Worm (Caenorhabditis elegans): Measurements from ENCODE around the gene gei-8.

gei-8 gene

ce11 chrIII:8126978-8127377, 5.9 kb upstream of the gei-8 start:
- TF ChIP-seq T22C8.4 (GFP tag; IDR thresholded peaks at IDR 0.05), result no peak
- no peak for TF ChIP-seq ztf-23 (GFP tag; IDR thresholded peaks at IDR 0.05)
- TF ChIP-seq klf-2 (GFP tag; conservative IDR thresholded peaks at IDR 0.05), result 0 out of 2 replicates have a peak, but pooled peaks have one; percentile 11

ce11 chrIII:8125234-8125633, 4.2 kb upstream of the gei-8 start:
- no peak for TF ChIP-seq tab-1 (GFP tag; IDR thresholded peaks at IDR 0.05)
- no peak for TF ChIP-seq T22C8.4 (GFP tag; IDR thresholded peaks at IDR 0.05)
- TF ChIP-seq ztf-23 (GFP tag; IDR thresholded peaks at IDR 0.05), result no peak
- TF ChIP-seq ztf-29 (GFP tag; IDR thresholded peaks at IDR 0.05), result peak; percentile 55; the same call in 1 of the 2 replicates
- TF ChIP-seq cog-1 (tag; optimal IDR thresholded peaks at IDR 0.05), result peak; percentile 23
- no peak for TF ChIP-seq klf-2 (GFP tag; conservative IDR thresholded peaks at IDR 0.05)
- no peak for TF ChIP-seq ref-1 (GFP tag; conservative IDR thresholded peaks at IDR 0.05)
- TF ChIP-seq flt-1 (GFP tag; IDR thresholded peaks at IDR 0.05), result no peak
- no peak for TF ChIP-seq med-1 (GFP tag; optimal IDR thresholded peaks at IDR 0.05; ENCODE audit: insufficient read depth)

- TF ChIP-seq ref-1 (GFP tag; conservative IDR thresholded peaks at IDR 0.05) (no peak), cog-1 (tag; optimal IDR thresholded peaks at IDR 0.05) (peak; percentile 21)
Observed at ce11 chrIII:8124323-8124722, 3.3 kb upstream of the gei-8 start.

ce11 chrIII:8121923-8122322, 891 bp upstream of the gei-8 start:
- no peak for TF ChIP-seq flt-1 (GFP tag; IDR thresholded peaks at IDR 0.05)
- TF ChIP-seq ref-1 (GFP tag; conservative IDR thresholded peaks at IDR 0.05), result no peak
- no peak for TF ChIP-seq med-1 (GFP tag; optimal IDR thresholded peaks at IDR 0.05; ENCODE audit: insufficient read depth)
- TF ChIP-seq ztf-29 (GFP tag; IDR thresholded peaks at IDR 0.05), result no peak
- TF ChIP-seq T22C8.4 (GFP tag; IDR thresholded peaks at IDR 0.05), result no peak
- TF ChIP-seq klf-2 (GFP tag; conservative IDR thresholded peaks at IDR 0.05), result no peak
- TF ChIP-seq tab-1 (GFP tag; IDR thresholded peaks at IDR 0.05), result no peak
- TF ChIP-seq cog-1 (tag; optimal IDR thresholded peaks at IDR 0.05), result no peak
- TF ChIP-seq ztf-23 (GFP tag; IDR thresholded peaks at IDR 0.05), result no peak

- no peak for TF ChIP-seq ztf-29 (GFP tag; IDR thresholded peaks at IDR 0.05)
- TF ChIP-seq cog-1 (tag; optimal IDR thresholded peaks at IDR 0.05), result no peak
- TF ChIP-seq tab-1 (GFP tag; IDR thresholded peaks at IDR 0.05), result no peak
- no peak for TF ChIP-seq flt-1 (GFP tag; IDR thresholded peaks at IDR 0.05)
Observed at ce11 chrIII:8117155-8117554, 3.9 kb downstream of the gei-8 start.

ce11 chrIII:8115877-8116276, 5.2 kb downstream of the gei-8 start:
- TF ChIP-seq cog-1 (tag; optimal IDR thresholded peaks at IDR 0.05) (no peak), med-1 (GFP tag; optimal IDR thresholded peaks at IDR 0.05; ENCODE audit: insufficient read depth) (no peak), flt-1 (GFP tag; IDR thresholded peaks at IDR 0.05) (no peak), tab-1 (GFP tag; IDR thresholded peaks at IDR 0.05) (no peak), klf-2 (GFP tag; conservative IDR thresholded peaks at IDR 0.05) (no peak), T22C8.4 (GFP tag; IDR thresholded peaks at IDR 0.05) (no peak), ztf-29 (GFP tag; IDR thresholded peaks at IDR 0.05) (no peak), ztf-23 (GFP tag; IDR thresholded peaks at IDR 0.05) (no peak), ref-1 (GFP tag; conservative IDR thresholded peaks at IDR 0.05) (no peak)

- TF ChIP-seq ztf-29 (GFP tag; IDR thresholded peaks at IDR 0.05) (no peak), T22C8.4 (GFP tag; IDR thresholded peaks at IDR 0.05) (no peak), cog-1 (tag; optimal IDR thresholded peaks at IDR 0.05) (no peak), flt-1 (GFP tag; IDR thresholded peaks at IDR 0.05) (no peak), ref-1 (GFP tag; conservative IDR thresholded peaks at IDR 0.05) (no peak), klf-2 (GFP tag; conservative IDR thresholded peaks at IDR 0.05) (no peak), tab-1 (GFP tag; IDR thresholded peaks at IDR 0.05) (no peak), med-1 (GFP tag; optimal IDR thresholded peaks at IDR 0.05; ENCODE audit: insufficient read depth) (no peak), ztf-23 (GFP tag; IDR thresholded peaks at IDR 0.05) (no peak)
Observed at ce11 chrIII:8111347-8111746, 9.7 kb downstream of the gei-8 start.

- TF ChIP-seq ztf-23 (GFP tag; IDR thresholded peaks at IDR 0.05) (peak; percentile 91), ztf-29 (GFP tag; IDR thresholded peaks at IDR 0.05) (peak; percentile 77), med-1 (GFP tag; optimal IDR thresholded peaks at IDR 0.05; ENCODE audit: insufficient read depth) (peak; percentile 44), klf-2 (GFP tag; conservative IDR thresholded peaks at IDR 0.05) (peak; percentile 75; the same call in 1 of the 2 replicates), ref-1 (GFP tag; conservative IDR thresholded peaks at IDR 0.05) (peak; percentile 83), T22C8.4 (GFP tag; IDR thresholded peaks at IDR 0.05) (peak; percentile 83), cog-1 (tag; optimal IDR thresholded peaks at IDR 0.05) (peak; percentile 86), flt-1 (GFP tag; IDR thresholded peaks at IDR 0.05) (peak; percentile 94), tab-1 (GFP tag; IDR thresholded peaks at IDR 0.05) (peak; percentile 89)
Observed at ce11 chrIII:8109459-8110057, 11.5 kb downstream of the gei-8 start.

ce11 chrIII:8108490-8108889, 12.5 kb downstream of the gei-8 start, which contains the start of gene C14B9.3:
C14B9.3 (plus strand) TSS chrIII:8108790.
- TF ChIP-seq ztf-29 (GFP tag; IDR thresholded peaks at IDR 0.05), result no peak
- no peak for TF ChIP-seq klf-2 (GFP tag; conservative IDR thresholded peaks at IDR 0.05)
- TF ChIP-seq ref-1 (GFP tag; conservative IDR thresholded peaks at IDR 0.05), result no peak
- TF ChIP-seq ztf-23 (GFP tag; IDR thresholded peaks at IDR 0.05), result no peak
- TF ChIP-seq cog-1 (tag; optimal IDR thresholded peaks at IDR 0.05), result no peak
- TF ChIP-seq med-1 (GFP tag; optimal IDR thresholded peaks at IDR 0.05; ENCODE audit: insufficient read depth), result no peak
- no peak for TF ChIP-seq flt-1 (GFP tag; IDR thresholded peaks at IDR 0.05)
- no peak for TF ChIP-seq tab-1 (GFP tag; IDR thresholded peaks at IDR 0.05)
- no peak for TF ChIP-seq T22C8.4 (GFP tag; IDR thresholded peaks at IDR 0.05)

ce11 chrIII:8106476-8106875, 14.6 kb downstream of the gei-8 start:
- peak; percentile 89 for TF ChIP-seq tab-1 (GFP tag; IDR thresholded peaks at IDR 0.05)
- TF ChIP-seq cog-1 (tag; optimal IDR thresholded peaks at IDR 0.05), result peak; percentile 45
- TF ChIP-seq ztf-23 (GFP tag; IDR thresholded peaks at IDR 0.05), result peak; percentile 89
- peak; percentile 73 for TF ChIP-seq ref-1 (GFP tag; conservative IDR thresholded peaks at IDR 0.05)
- TF ChIP-seq med-1 (GFP tag; optimal IDR thresholded peaks at IDR 0.05; ENCODE audit: insufficient read depth), result peak; percentile 37
- peak; percentile 92 for TF ChIP-seq flt-1 (GFP tag; IDR thresholded peaks at IDR 0.05)
- peak; percentile 83 for TF ChIP-seq T22C8.4 (GFP tag; IDR thresholded peaks at IDR 0.05)
- TF ChIP-seq klf-2 (GFP tag; conservative IDR thresholded peaks at IDR 0.05), result peak; percentile 78
- peak; percentile 86 for TF ChIP-seq ztf-29 (GFP tag; IDR thresholded peaks at IDR 0.05)

All from whole organism, midembryonic.